Fruit fly (Drosophila melanogaster) whole organism, embryonic: Measurements from ENCODE around the gene Art8.

Source experiments
- Asciz ChIP-seq: fragments of 200-800 bp; sonication (Bioruptor generic); optimal IDR thresholded peaks from 2 replicates; lab custom pipeline; 2017; ENCODE audit warnings: missing biosample characterization, mild to moderate bottlenecking, missing genetic modification characterization, missing genetic modification reagents
- Atf3 ChIP-seq: fragments of 200-800 bp; sonication (Bioruptor generic); optimal IDR thresholded peaks from 3 replicates; lab custom pipeline; 2016; ENCODE audit warnings: missing biosample characterization, missing genetic modification characterization
- BtbVII ChIP-seq: fragments of 200-800 bp; sonication (Bioruptor generic); optimal IDR thresholded peaks from 3 replicates; lab custom pipeline; 2017; ENCODE audit warnings: missing biosample characterization, mild to moderate bottlenecking, missing genetic modification characterization
- CG11504 ChIP-seq: fragments of 200-800 bp; sonication (Bioruptor generic); optimal IDR thresholded peaks from 3 replicates; lab custom pipeline; 2019; ENCODE audit warnings: missing biosample characterization, mild to moderate bottlenecking, missing genetic modification characterization, moderate library complexity
- CG12769 ChIP-seq: fragments of 200-800 bp; sonication (Bioruptor generic); optimal IDR thresholded peaks from 2 replicates; lab custom pipeline; 2019; ENCODE audit warnings: missing biosample characterization, mild to moderate bottlenecking, missing genetic modification characterization, moderate library complexity
- CG12942 ChIP-seq: fragments of 200-800 bp; sonication (Bioruptor generic); optimal IDR thresholded peaks from 3 replicates; lab custom pipeline; 2016; ENCODE audit warnings: missing biosample characterization, missing genetic modification characterization
- CG14441 ChIP-seq: fragments of 200-800 bp; sonication (Bioruptor generic); IDR thresholded peaks from 2 replicates; pipeline ENCODE4 v1.3.6; 2022; ENCODE audit warnings: missing biosample characterization, missing genetic modification characterization
- CG15073 ChIP-seq: fragments of 200-800 bp; sonication (Bioruptor generic); optimal IDR thresholded peaks from 2 replicates; lab custom pipeline; 2016; ENCODE audit warnings: missing biosample characterization, missing genetic modification characterization
- CG15269 ChIP-seq: fragments of 200-800 bp; sonication (Bioruptor generic); optimal IDR thresholded peaks from 2 replicates; lab custom pipeline; 2018; ENCODE audit warnings: missing biosample characterization, mild to moderate bottlenecking, missing genetic modification characterization, moderate library complexity
- CG16779 ChIP-seq: fragments of 200-800 bp; sonication (Bioruptor generic); IDR thresholded peaks from 2 replicates; pipeline ENCODE4 v1.3.6; 2022; ENCODE audit warnings: missing biosample characterization, missing genetic modification characterization
- CG17186 ChIP-seq: fragments of 200-800 bp; sonication (Bioruptor generic); optimal IDR thresholded peaks from 3 replicates; lab custom pipeline; 2017; ENCODE audit warnings: missing biosample characterization, missing genetic modification reagents, missing genetic modification characterization
- CG2116 ChIP-seq: fragments of 200-800 bp; sonication (Bioruptor generic); optimal IDR thresholded peaks from 3 replicates; lab custom pipeline; 2018; ENCODE audit warnings: missing biosample characterization, mild to moderate bottlenecking, missing genetic modification characterization
- CG30431 ChIP-seq: fragments of 200-800 bp; sonication (Bioruptor generic); optimal IDR thresholded peaks from 2 replicates; lab custom pipeline; 2017; ENCODE audit warnings: missing biosample characterization, missing genetic modification characterization
- CG31441 ChIP-seq: fragments of 200-800 bp; sonication (Bioruptor generic); IDR thresholded peaks from 2 replicates; pipeline ENCODE4 v1.3.6; 2022; ENCODE audit warnings: missing biosample characterization, missing genetic modification characterization
- CG32532 ChIP-seq: fragments of 200-800 bp; sonication (Bioruptor generic); IDR thresholded peaks from 2 replicates; pipeline ENCODE4 v1.3.6; 2022; ENCODE audit warnings: missing biosample characterization, missing genetic modification characterization
- CG3407 ChIP-seq: fragments of 200-800 bp; sonication (Bioruptor generic); optimal IDR thresholded peaks from 2 replicates; lab custom pipeline; 2018; ENCODE audit warnings: missing biosample characterization, mild to moderate bottlenecking, missing genetic modification characterization
- CG3838 ChIP-seq: fragments of 200-800 bp; sonication (Bioruptor generic); optimal IDR thresholded peaks from 3 replicates; lab custom pipeline; 2016; ENCODE audit warnings: missing biosample characterization, missing genetic modification characterization
- CG4360 ChIP-seq: fragments of 200-800 bp; sonication (Bioruptor generic); IDR thresholded peaks from 2 replicates; pipeline ENCODE4 v1.3.6; 2022; ENCODE audit warnings: missing biosample characterization, missing genetic modification characterization
- CG4820 ChIP-seq: fragments of 200-800 bp; sonication (Bioruptor generic); optimal IDR thresholded peaks from 3 replicates; lab custom pipeline; 2016; ENCODE audit warnings: missing biosample characterization, missing genetic modification characterization
- CG6272 ChIP-seq: fragments of 200-800 bp; sonication (Bioruptor generic); IDR thresholded peaks from 2 replicates; pipeline ENCODE4 v1.3.6; 2022; ENCODE audit warnings: missing biosample characterization, missing genetic modification characterization
- CG7928 ChIP-seq: fragments of 200-800 bp; sonication (Bioruptor generic); optimal IDR thresholded peaks from 2 replicates; lab custom pipeline; 2017; ENCODE audit warnings: missing biosample characterization, mild to moderate bottlenecking, missing genetic modification characterization
- CG8359 ChIP-seq: fragments of 200-800 bp; sonication (Bioruptor generic); optimal IDR thresholded peaks from 2 replicates; lab custom pipeline; 2017; ENCODE audit warnings: missing biosample characterization, mild to moderate bottlenecking, missing genetic modification characterization, borderline replicate concordance
- CG8944 ChIP-seq: fragments of 200-800 bp; sonication (Bioruptor generic); optimal IDR thresholded peaks from 3 replicates; lab custom pipeline; 2016; ENCODE audit warnings: missing biosample characterization, missing genetic modification characterization
- CG9797 ChIP-seq: fragments of 200-800 bp; sonication (Bioruptor generic); optimal IDR thresholded peaks from 3 replicates; lab custom pipeline; 2018; ENCODE audit warnings: missing biosample characterization, mild to moderate bottlenecking, missing genetic modification characterization
- CkIIα-i1 ChIP-seq: fragments of 200-800 bp; sonication (Bioruptor generic); IDR thresholded peaks from 2 replicates; pipeline ENCODE4 v1.3.6; 2022; ENCODE audit warnings: missing biosample characterization, missing genetic modification characterization
- D19A ChIP-seq: fragments of 200-800 bp; optimal IDR thresholded peaks from 3 replicates; lab custom pipeline; 2019; ENCODE audit warnings: missing biosample characterization, mild to moderate bottlenecking, missing genetic modification characterization, moderate library complexity
- Dbx ChIP-seq: fragments of 200-800 bp; sonication (Bioruptor generic); IDR thresholded peaks from 3 replicates; pipeline ENCODE4 v1.3.6; 2022; ENCODE audit warnings: missing biosample characterization, missing genetic modification characterization
- Eip74EF ChIP-seq, 2 experiments: fragments of 200-800 bp in 1 of 2; fragments of >200 bp in 1 of 2; sonication (Bioruptor generic) in 1 of 2; optimal IDR thresholded peaks; 2 replicates each; lab custom pipeline; 2017 to 2019; ENCODE audit warnings: missing biosample characterization in 2 of 2, missing genetic modification characterization in 2 of 2, mild to moderate bottlenecking in 1 of 2, moderate library complexity in 1 of 2
- GATAe ChIP-seq: fragments of 200-800 bp; sonication (Bioruptor generic); conservative IDR thresholded peaks from 2 replicates; pipeline ENCODE4 v1.3.6; 2022; ENCODE audit warnings: missing biosample characterization, missing genetic modification characterization
- HLH3B ChIP-seq: fragments of 200-800 bp; sonication (Bioruptor generic); IDR thresholded peaks from 2 replicates; pipeline ENCODE4 v1.3.6; 2022; ENCODE audit warnings: missing biosample characterization, missing genetic modification characterization
- Hr39 ChIP-seq: fragments of >200 bp; optimal IDR thresholded peaks from 2 replicates; lab custom pipeline; 2017
- Kr ChIP-seq: fragments of 200-800 bp; sonication (Bioruptor generic); optimal IDR thresholded peaks from 2 replicates; lab custom pipeline; 2017; ENCODE audit warnings: missing biosample characterization, mild to moderate bottlenecking, missing genetic modification characterization
- Nf-YC ChIP-seq: fragments of 200-800 bp; optimal IDR thresholded peaks from 3 replicates; lab custom pipeline; 2019; ENCODE audit warnings: missing biosample characterization, mild to moderate bottlenecking, missing genetic modification characterization, moderate library complexity
- Six4 ChIP-seq: fragments of 200-800 bp; sonication (Bioruptor generic); optimal IDR thresholded peaks from 2 replicates; lab custom pipeline; 2016; ENCODE audit warnings: missing biosample characterization, missing genetic modification characterization
- ash1 ChIP-seq: fragments of 200-800 bp; sonication (Bioruptor generic); optimal IDR thresholded peaks from 2 replicates; lab custom pipeline; 2018; ENCODE audit warnings: missing biosample characterization, mild to moderate bottlenecking, missing genetic modification characterization
- az2 ChIP-seq: fragments of 200-800 bp; sonication (Bioruptor generic); optimal IDR thresholded peaks from 3 replicates; lab custom pipeline; 2016; ENCODE audit warnings: missing biosample characterization, missing genetic modification characterization
- chn ChIP-seq: fragments of 200-800 bp; sonication (Bioruptor generic); optimal IDR thresholded peaks from 2 replicates; lab custom pipeline; 2016; ENCODE audit warnings: missing biosample characterization, missing genetic modification characterization
- ci ChIP-seq: fragments of 200-800 bp; sonication (Bioruptor generic); IDR thresholded peaks from 3 replicates; pipeline ENCODE4 v1.3.6; 2022; ENCODE audit warnings: missing biosample characterization, missing genetic modification characterization
- danr ChIP-seq: fragments of 200-800 bp; sonication (Bioruptor generic); IDR thresholded peaks from 2 replicates; pipeline ENCODE4 v1.3.6; 2022; ENCODE audit warnings: missing biosample characterization, missing genetic modification characterization
- ham ChIP-seq: fragments of 200-800 bp; sonication (Bioruptor generic); IDR thresholded peaks from 2 replicates; pipeline ENCODE4 v1.3.6; 2022; ENCODE audit warnings: missing biosample characterization, missing genetic modification characterization
- nerfin-1 ChIP-seq: fragments of 200-800 bp; sonication (Bioruptor generic); optimal IDR thresholded peaks from 3 replicates; lab custom pipeline; 2019; ENCODE audit warnings: missing biosample characterization, mild to moderate bottlenecking, missing genetic modification characterization, moderate library complexity
- peb ChIP-seq: fragments of 200-800 bp; sonication (Bioruptor generic); IDR thresholded peaks from 2 replicates; pipeline ENCODE4 v1.3.6; 2022; ENCODE audit warnings: missing biosample characterization, missing genetic modification characterization
- repo ChIP-seq: fragments of 200-800 bp; sonication (Bioruptor generic); optimal IDR thresholded peaks from 2 replicates; lab custom pipeline; 2016; ENCODE audit warnings: missing biosample characterization, missing genetic modification characterization
- row ChIP-seq: fragments of 200-800 bp; sonication (Bioruptor generic); IDR thresholded peaks from 3 replicates; pipeline ENCODE4 v1.3.6; 2022; ENCODE audit warnings: missing biosample characterization, missing genetic modification characterization
- seq ChIP-seq: fragments of 200-800 bp; sonication (Bioruptor generic); IDR thresholded peaks from 2 replicates; pipeline ENCODE4 v1.3.6; 2022; ENCODE audit warnings: missing biosample characterization, missing genetic modification characterization
- slbo ChIP-seq: fragments of 200-800 bp; sonication (Bioruptor generic); IDR thresholded peaks from 2 replicates; pipeline ENCODE4 v1.3.6; 2022; ENCODE audit warnings: missing biosample characterization, missing genetic modification characterization
- tin ChIP-seq: fragments of 200-800 bp; sonication (Bioruptor generic); optimal IDR thresholded peaks from 3 replicates; lab custom pipeline; 2016; ENCODE audit warnings: missing biosample characterization, missing genetic modification characterization
- vfl ChIP-seq: fragments of 200-800 bp; sonication (Bioruptor generic); optimal IDR thresholded peaks from 2 replicates; lab custom pipeline; 2016; ENCODE audit warnings: missing biosample characterization, missing genetic modification characterization
- wek ChIP-seq: fragments of 200-800 bp; sonication (Bioruptor generic); optimal IDR thresholded peaks from 3 replicates; lab custom pipeline; 2018; ENCODE audit warnings: missing biosample characterization, mild to moderate bottlenecking, missing genetic modification characterization, moderate library complexity
- zen ChIP-seq: fragments of 200-800 bp; sonication (Bioruptor generic); optimal IDR thresholded peaks from 3 replicates; lab custom pipeline; 2018; ENCODE audit warnings: missing biosample characterization, mild to moderate bottlenecking, missing genetic modification characterization, moderate library complexity
- zf30C ChIP-seq: fragments of 200-800 bp; sonication (Bioruptor generic); optimal IDR thresholded peaks from 3 replicates; lab custom pipeline; 2018; ENCODE audit warnings: missing biosample characterization, mild to moderate bottlenecking, missing genetic modification characterization

The Art8 gene

dm6 chr2L:11044678-11045466 lies 34.0 kb upstream of the Art8 start (continued):
- TF ChIP-seq CG3407 (GFP tag; lab: Kevin White, UChicago) (peak; percentile 59), Kr (GFP tag; lab: Kevin White, UChicago) (no peak), peb (no peak), tin (no peak), zen (tag; lab: Kevin White, UChicago) (no peak), vfl (GFP tag; lab: Kevin White, UChicago) (no peak), row (GFP tag; lab: Robert Waterston, UW) (peak; percentile 51), Dbx (GFP tag; lab: Robert Waterston, UW) (0 out of 3 replicates have a peak, but pooled peaks have one; percentile 42), CG15269 (tag; lab: Kevin White, UChicago) (peak; percentile 36), ham (GFP tag; lab: Robert Waterston, UW) (no peak), az2 (peak; percentile 20), CG17186 (GFP tag; lab: Kevin White, UChicago) (no peak), CG12769 (tag; lab: Kevin White, UChicago) (no peak), Nf-YC (tag; lab: Kevin White, UChicago) (no peak), CG4360 (peak; percentile 92), Eip74EF (GFP tag; optimal IDR thresholded peaks at IDR 0.05; lab: Kevin White, UChicago) (no peak), CG8944 (GFP tag; lab: Kevin White, UChicago) (no peak), BtbVII (peak; percentile 59), CG9797 (GFP tag; lab: Kevin White, UChicago) (no peak), CG4820 (GFP tag; lab: Kevin White, UChicago) (no peak), CG8359 (GFP tag; lab: Kevin White, UChicago) (peak; percentile 5), Atf3 (GFP tag; lab: Kevin White, UChicago) (no peak), CG15073 (GFP tag; lab: Kevin White, UChicago) (no peak), CG12942 (GFP tag; lab: Kevin White, UChicago) (no peak), wek (peak; percentile 26), CkIIα-i1 (GFP tag; lab: Robert Waterston, UW) (no peak), slbo (peak; percentile 64), zf30C (no peak), Asciz (GFP tag; lab: Kevin White, UChicago) (peak; percentile 36), Hr39 (no peak), HLH3B (no peak; the same call in 1 of the 2 replicates), danr (no peak), CG31441 (GFP tag; lab: Robert Waterston, UW) (peak; percentile 58), chn (GFP tag; lab: Kevin White, UChicago) (no peak), ci (GFP tag; lab: Robert Waterston, UW) (peak; percentile 53; the same call in 1 of the 3 replicates), CG7928 (GFP tag; lab: Kevin White, UChicago) (no peak), ash1 (no peak), CG16779 (GFP tag; lab: Robert Waterston, UW) (no peak), Six4 (no peak), CG30431 (GFP tag; lab: Kevin White, UChicago) (no peak), CG11504 (tag; lab: Kevin White, UChicago) (peak; percentile 47), CG32532 (GFP tag; lab: Robert Waterston, UW) (peak; percentile 40; the same call in 1 of the 2 replicates), D19A (tag; lab: Kevin White, UChicago) (peak; percentile 71), CG2116 (no peak), CG6272 (no peak; the same call in 1 of the 2 replicates), CG14441 (GFP tag; lab: Robert Waterston, UW) (peak; percentile 49), repo (GFP tag; lab: Kevin White, UChicago) (no peak), CG3838 (GFP tag; lab: Kevin White, UChicago) (no peak), nerfin-1 (tag; lab: Kevin White, UChicago) (peak; percentile 55), seq (GFP tag; lab: Robert Waterston, UW) (peak; percentile 46; the same call in 1 of the 2 replicates), GATAe (GFP tag; lab: Robert Waterston, UW) (no peak)
